Fruit fly (Drosophila melanogaster) whole organism, embryonic: ENCODE measurements around the gene eIF2Bepsilon.

Experiments used
- Bgb ChIP-seq: fragments of 200-800 bp; sonication (Bioruptor generic); IDR thresholded peaks from 2 replicates; pipeline ENCODE4 v1.3.6; 2022; ENCODE audit warnings: missing biosample characterization, missing genetic modification characterization; ENCODE audit not compliant: partially characterized antibody
- Blimp-1 ChIP-seq: fragments of 200-800 bp; sonication (Bioruptor generic); optimal IDR thresholded peaks from 3 replicates; lab custom pipeline; 2018; ENCODE audit warnings: missing biosample characterization, missing genetic modification characterization, mild to moderate bottlenecking, moderate library complexity, missing genetic modification reagents
- CG1024 ChIP-seq: fragments of 200-800 bp; sonication (Bioruptor generic); IDR thresholded peaks from 2 replicates; pipeline ENCODE4 v1.3.6; 2022; ENCODE audit warnings: missing biosample characterization, missing genetic modification characterization
- CG10274 ChIP-seq: fragments of 200-800 bp; sonication (Bioruptor generic); optimal IDR thresholded peaks from 3 replicates; lab custom pipeline; 2017; ENCODE audit warnings: missing biosample characterization, mild to moderate bottlenecking, missing genetic modification characterization
- CG11398 ChIP-seq: fragments of 200-800 bp; sonication (Bioruptor generic); optimal IDR thresholded peaks from 2 replicates; lab custom pipeline; 2016; ENCODE audit warnings: missing biosample characterization, missing genetic modification characterization
- CG12219 ChIP-seq: fragments of 200-800 bp; sonication (Bioruptor generic); optimal IDR thresholded peaks from 3 replicates; lab custom pipeline; 2018; ENCODE audit warnings: missing biosample characterization, mild to moderate bottlenecking, missing genetic modification characterization
- CG12236 ChIP-seq: fragments of 200-800 bp; sonication (Bioruptor generic); optimal IDR thresholded peaks from 2 replicates; lab custom pipeline; 2016; ENCODE audit warnings: missing biosample characterization, missing genetic modification characterization
- CG1233 ChIP-seq: fragments of 200-800 bp; sonication (Bioruptor generic); optimal IDR thresholded peaks from 4 replicates; lab custom pipeline; 2018; ENCODE audit warnings: missing biosample characterization, mild to moderate bottlenecking, missing genetic modification characterization
- CG13296 ChIP-seq: fragments of 200-800 bp; sonication (Bioruptor generic); optimal IDR thresholded peaks from 3 replicates; lab custom pipeline; 2018; ENCODE audit warnings: missing biosample characterization, mild to moderate bottlenecking, missing genetic modification characterization
- CG13894 ChIP-seq: fragments of 200-800 bp; sonication (Bioruptor generic); optimal IDR thresholded peaks from 3 replicates; lab custom pipeline; 2018; ENCODE audit warnings: missing biosample characterization, mild to moderate bottlenecking, missing genetic modification characterization, moderate library complexity
- CG14965 ChIP-seq: fragments of 200-800 bp; sonication (Bioruptor generic); optimal IDR thresholded peaks from 2 replicates; lab custom pipeline; 2016; ENCODE audit warnings: missing biosample characterization, missing genetic modification characterization, borderline replicate concordance
- CG15269 ChIP-seq: fragments of 200-800 bp; sonication (Bioruptor generic); optimal IDR thresholded peaks from 2 replicates; lab custom pipeline; 2018; ENCODE audit warnings: missing biosample characterization, mild to moderate bottlenecking, missing genetic modification characterization, moderate library complexity
- CG1602 ChIP-seq: fragments of 200-800 bp; sonication (Bioruptor generic); optimal IDR thresholded peaks from 3 replicates; lab custom pipeline; 2016; ENCODE audit warnings: missing biosample characterization, missing genetic modification characterization
- CG17385 ChIP-seq: fragments of 200-800 bp; sonication (Bioruptor generic); optimal IDR thresholded peaks from 3 replicates; lab custom pipeline; 2018; ENCODE audit warnings: missing biosample characterization, mild to moderate bottlenecking, missing genetic modification characterization
- CG18619 ChIP-seq: fragments of 200-800 bp; sonication (Bioruptor generic); optimal IDR thresholded peaks from 3 replicates; lab custom pipeline; 2017; ENCODE audit warnings: missing biosample characterization, mild to moderate bottlenecking, missing genetic modification characterization
- CG3065 ChIP-seq: fragments of 200-800 bp; sonication (Bioruptor generic); optimal IDR thresholded peaks from 2 replicates; lab custom pipeline; 2016; ENCODE audit warnings: missing biosample characterization, missing genetic modification characterization
- CG5953 ChIP-seq: fragments of 200-800 bp; sonication (Bioruptor generic); IDR thresholded peaks from 2 replicates; pipeline ENCODE4 v1.3.6; 2022; ENCODE audit warnings: missing biosample characterization, missing genetic modification characterization
- CG6654 ChIP-seq: fragments of 200-800 bp; sonication (Bioruptor generic); optimal IDR thresholded peaks from 2 replicates; lab custom pipeline; 2017; ENCODE audit warnings: missing biosample characterization, mild to moderate bottlenecking, missing genetic modification characterization
- CG6683 ChIP-seq: fragments of 200-800 bp; sonication (Bioruptor generic); optimal IDR thresholded peaks from 2 replicates; lab custom pipeline; 2017; ENCODE audit warnings: missing biosample characterization, mild to moderate bottlenecking, missing genetic modification characterization, missing genetic modification reagents
- CG8359 ChIP-seq: fragments of 200-800 bp; sonication (Bioruptor generic); optimal IDR thresholded peaks from 2 replicates; lab custom pipeline; 2017; ENCODE audit warnings: missing biosample characterization, mild to moderate bottlenecking, missing genetic modification characterization, borderline replicate concordance
- CG9797 ChIP-seq: fragments of 200-800 bp; sonication (Bioruptor generic); optimal IDR thresholded peaks from 3 replicates; lab custom pipeline; 2018; ENCODE audit warnings: missing biosample characterization, mild to moderate bottlenecking, missing genetic modification characterization
- D ChIP-seq, 2 experiments: fragments of 200-800 bp in 1 of 2; fragments of >200 bp in 1 of 2; sonication (Bioruptor generic) in 1 of 2; optimal IDR thresholded peaks; 2 replicates in 1 of 2; 3 replicates in 1 of 2; lab custom pipeline; 2017; ENCODE audit warnings: mild to moderate bottlenecking in 1 of 2, missing biosample characterization in 1 of 2, missing genetic modification characterization in 1 of 2, missing genetic modification reagents in 1 of 2
- Dll ChIP-seq: fragments of 200-800 bp; sonication (Bioruptor generic); IDR thresholded peaks from 4 replicates; pipeline ENCODE4 v1.3.6; 2022; ENCODE audit warnings: missing biosample characterization, missing genetic modification characterization; ENCODE audit not compliant: partially characterized antibody
- HHEX ChIP-seq: fragments of 200-800 bp; sonication (Bioruptor generic); optimal IDR thresholded peaks from 3 replicates; lab custom pipeline; 2017; ENCODE audit warnings: missing biosample characterization, mild to moderate bottlenecking, missing genetic modification characterization, missing genetic modification reagents
- Optix ChIP-seq: fragments of 200-800 bp; sonication (Bioruptor generic); IDR thresholded peaks from 3 replicates; pipeline ENCODE4 v1.3.6; 2022; ENCODE audit warnings: missing biosample characterization, missing genetic modification characterization
- Sry-δ ChIP-seq: fragments of 200-800 bp; sonication (Bioruptor generic); optimal IDR thresholded peaks from 2 replicates; lab custom pipeline; 2016; ENCODE audit warnings: missing biosample characterization, missing genetic modification characterization
- ab ChIP-seq: fragments of 200-800 bp; sonication (Bioruptor generic); optimal IDR thresholded peaks from 2 replicates; lab custom pipeline; 2016; ENCODE audit warnings: missing biosample characterization, missing genetic modification characterization
- ac ChIP-seq: fragments of 200-800 bp; sonication (Bioruptor generic); optimal IDR thresholded peaks from 3 replicates; lab custom pipeline; 2017; ENCODE audit warnings: missing biosample characterization, mild to moderate bottlenecking, missing genetic modification characterization
- ash1 ChIP-seq: fragments of 200-800 bp; sonication (Bioruptor generic); optimal IDR thresholded peaks from 2 replicates; lab custom pipeline; 2018; ENCODE audit warnings: missing biosample characterization, mild to moderate bottlenecking, missing genetic modification characterization
- cwo ChIP-seq: fragments of 200-800 bp; sonication (Bioruptor generic); optimal IDR thresholded peaks from 3 replicates; lab custom pipeline; 2017; ENCODE audit warnings: missing biosample characterization, missing genetic modification characterization, mild to moderate bottlenecking, moderate library complexity, missing genetic modification reagents
- danr ChIP-seq: fragments of 200-800 bp; sonication (Bioruptor generic); IDR thresholded peaks from 2 replicates; pipeline ENCODE4 v1.3.6; 2022; ENCODE audit warnings: missing biosample characterization, missing genetic modification characterization
- dm ChIP-seq: fragments of 200-800 bp; sonication (Bioruptor generic); optimal IDR thresholded peaks from 3 replicates; lab custom pipeline; 2016; ENCODE audit warnings: missing biosample characterization, missing genetic modification characterization
- exex ChIP-seq: fragments of 200-800 bp; sonication (Bioruptor generic); optimal IDR thresholded peaks from 4 replicates; lab custom pipeline; 2018; ENCODE audit warnings: missing biosample characterization, mild to moderate bottlenecking, missing genetic modification characterization, moderate library complexity
- fd64A ChIP-seq: fragments of 200-800 bp; sonication (Bioruptor generic); optimal IDR thresholded peaks from 3 replicates; lab custom pipeline; 2018; ENCODE audit warnings: missing biosample characterization, mild to moderate bottlenecking, missing genetic modification characterization
- hbn ChIP-seq: fragments of 200-800 bp; sonication (Bioruptor generic); IDR thresholded peaks from 2 replicates; pipeline ENCODE4 v1.3.6; 2022; ENCODE audit warnings: missing biosample characterization, missing genetic modification characterization; ENCODE audit not compliant: partially characterized antibody
- inv ChIP-seq: fragments of 200-800 bp; sonication (Bioruptor generic); IDR thresholded peaks from 2 replicates; pipeline ENCODE4 v1.3.6; 2022; ENCODE audit warnings: missing biosample characterization, missing genetic modification characterization; ENCODE audit not compliant: partially characterized antibody
- klu ChIP-seq: fragments of 200-800 bp; sonication (Bioruptor generic); IDR thresholded peaks from 2 replicates; pipeline ENCODE4 v1.3.6; 2022; ENCODE audit warnings: missing biosample characterization, missing genetic modification characterization
- maf-S ChIP-seq: fragments of 200-800 bp; sonication (Bioruptor generic); optimal IDR thresholded peaks from 2 replicates; lab custom pipeline; 2016; ENCODE audit warnings: missing biosample characterization, missing genetic modification characterization
- p53 ChIP-seq: fragments of 200-800 bp; sonication (Bioruptor generic); optimal IDR thresholded peaks from 2 replicates; lab custom pipeline; 2016; ENCODE audit warnings: missing biosample characterization, missing genetic modification characterization
- pfk ChIP-seq: fragments of 200-800 bp; sonication (Bioruptor generic); optimal IDR thresholded peaks from 2 replicates; lab custom pipeline; 2018; ENCODE audit warnings: missing biosample characterization, mild to moderate bottlenecking, missing genetic modification characterization, moderate library complexity
- pnt ChIP-seq: fragments of 200-800 bp; sonication (Bioruptor generic); optimal IDR thresholded peaks from 3 replicates; lab custom pipeline; 2016; ENCODE audit warnings: missing biosample characterization, missing genetic modification characterization
- prd ChIP-seq, 3 experiments: fragments of >200 bp in 2 of 3; fragments of 200-800 bp in 1 of 3; sonication (Bioruptor generic) in 1 of 3; optimal IDR thresholded peaks in 2 of 3; IDR thresholded peaks in 1 of 3; 2 replicates in 2 of 3; 3 replicates in 1 of 3; pipeline versions ENCODE4 v1.3.6 to Lab custom; 2017 to 2022; ENCODE audit warnings: missing biosample characterization in 1 of 3, missing genetic modification characterization in 1 of 3
- sc ChIP-seq, 3 experiments: fragments of >200 bp in 2 of 3; fragments of 200-800 bp in 1 of 3; sonication (Bioruptor generic) in 1 of 3; optimal IDR thresholded peaks; 2 replicates in 2 of 3; 3 replicates in 1 of 3; lab custom pipeline; 2017; ENCODE audit warnings: mild to moderate bottlenecking in 1 of 3, missing biosample characterization in 1 of 3, missing genetic modification characterization in 1 of 3, missing genetic modification reagents in 1 of 3
- sob ChIP-seq: fragments of 200-800 bp; sonication (Bioruptor generic); IDR thresholded peaks from 2 replicates; pipeline ENCODE4 v1.3.6; 2022; ENCODE audit warnings: missing biosample characterization, missing genetic modification characterization
- sqz ChIP-seq: fragments of 200-800 bp; sonication (Bioruptor generic); optimal IDR thresholded peaks from 3 replicates; lab custom pipeline; 2018; ENCODE audit warnings: missing biosample characterization, mild to moderate bottlenecking, missing genetic modification characterization
- trh ChIP-seq: fragments of 200-800 bp; sonication (Bioruptor generic); optimal IDR thresholded peaks from 2 replicates; lab custom pipeline; 2016; ENCODE audit warnings: missing biosample characterization, missing genetic modification characterization
- wdn ChIP-seq: fragments of 200-800 bp; sonication (Bioruptor generic); IDR thresholded peaks from 2 replicates; pipeline ENCODE4 v1.3.6; 2022; ENCODE audit warnings: missing biosample characterization, missing genetic modification characterization
- yki ChIP-seq: fragments of >200 bp; optimal IDR thresholded peaks from 3 replicates; lab custom pipeline; 2018

The eIF2Bepsilon gene

dm6 chrX:1879606-1880110 lies 43.0 kb downstream of the eIF2Bepsilon start, which contains the start of gene CG14818 (continued):
- TF ChIP-seq ab (GFP tag; lab: Kevin White, UChicago) (peak; percentile 53), CG8359 (no peak), pnt (GFP tag; lab: Kevin White, UChicago) (peak; percentile 56), CG5953 (0 out of 2 replicates have a peak, but pooled peaks have one; percentile 31), CG6654 (peak; percentile 17), cwo (no peak), hbn (GFP tag; lab: Robert Waterston, UW) (peak; percentile 90), Dll (peak; percentile 95), danr (GFP tag; lab: Robert Waterston, UW) (peak; percentile 38; the same call in 1 of the 2 replicates), CG10274 (GFP tag; lab: Kevin White, UChicago) (no peak), Bgb (GFP tag; lab: Robert Waterston, UW) (peak; percentile 81), CG1024 (GFP tag; lab: Robert Waterston, UW) (no peak), ash1 (GFP tag; lab: Kevin White, UChicago) (no peak), CG17385 (GFP tag; lab: Kevin White, UChicago) (peak; percentile 53), wdn (GFP tag; lab: Robert Waterston, UW) (no peak), CG12236 (GFP tag; lab: Kevin White, UChicago) (peak; percentile 39), CG9797 (no peak), inv (GFP tag; lab: Robert Waterston, UW) (peak; percentile 81), trh (GFP tag; lab: Kevin White, UChicago) (no peak), exex (tag; lab: Kevin White, UChicago) (no peak), CG12219 (GFP tag; lab: Kevin White, UChicago) (peak; percentile 38), klu (GFP tag; lab: Robert Waterston, UW) (no peak; the same call in 1 of the 2 replicates), sqz (GFP tag; lab: Kevin White, UChicago) (peak; percentile 80), yki (no peak), CG1233 (GFP tag; lab: Kevin White, UChicago) (peak; percentile 38), HHEX (peak; percentile 34), CG15269 (tag; lab: Kevin White, UChicago) (peak; percentile 67), fd64A (GFP tag; lab: Kevin White, UChicago) (no peak), CG6683 (GFP tag; lab: Kevin White, UChicago) (no peak), CG11398 (GFP tag; lab: Kevin White, UChicago) (peak; percentile 36), p53 (GFP tag; lab: Kevin White, UChicago) (no peak), pfk (no peak), CG3065 (GFP tag; lab: Kevin White, UChicago) (no peak), Optix (GFP tag; lab: Robert Waterston, UW) (peak; percentile 54; the same call in 2 of the 3 replicates), CG14965 (GFP tag; lab: Kevin White, UChicago) (no peak), ac (GFP tag; lab: Kevin White, UChicago) (no peak), sc (optimal IDR thresholded peaks at IDR 0.05; lab: Kevin White, UChicago) (no peak), sc (GFP tag; optimal IDR thresholded peaks at IDR 0.05; lab: Kevin White, UChicago) (no peak), Sry-δ (peak; percentile 88), Blimp-1 (GFP tag; lab: Kevin White, UChicago) (no peak), CG13296 (GFP tag; lab: Kevin White, UChicago) (peak; percentile 32), CG18619 (GFP tag; lab: Kevin White, UChicago) (peak; percentile 49), dm (peak; percentile 25), maf-S (GFP tag; lab: Kevin White, UChicago) (peak; percentile 59), sob (peak; percentile 75), CG13894 (tag; lab: Kevin White, UChicago) (peak; percentile 63), CG1602 (GFP tag; lab: Kevin White, UChicago) (peak; percentile 59), D (optimal IDR thresholded peaks at IDR 0.05; lab: Kevin White, UChicago) (no peak), D (GFP tag; optimal IDR thresholded peaks at IDR 0.05; lab: Kevin White, UChicago) (peak; percentile 12), prd (optimal IDR thresholded peaks at IDR 0.05; lab: Kevin White, UChicago) (no peak), prd (GFP tag; IDR thresholded peaks at IDR 0.05; lab: Robert Waterston, UW) (peak; percentile 73; the same call in 2 of the 3 replicates)
